Worm (Caenorhabditis elegans): ENCODE measurements around the gene M01H9.4.
A peak's percentile ranks its signal among the peaks of the same experiment; 100 is the strongest.

Gene M01H9.4

DNA sequence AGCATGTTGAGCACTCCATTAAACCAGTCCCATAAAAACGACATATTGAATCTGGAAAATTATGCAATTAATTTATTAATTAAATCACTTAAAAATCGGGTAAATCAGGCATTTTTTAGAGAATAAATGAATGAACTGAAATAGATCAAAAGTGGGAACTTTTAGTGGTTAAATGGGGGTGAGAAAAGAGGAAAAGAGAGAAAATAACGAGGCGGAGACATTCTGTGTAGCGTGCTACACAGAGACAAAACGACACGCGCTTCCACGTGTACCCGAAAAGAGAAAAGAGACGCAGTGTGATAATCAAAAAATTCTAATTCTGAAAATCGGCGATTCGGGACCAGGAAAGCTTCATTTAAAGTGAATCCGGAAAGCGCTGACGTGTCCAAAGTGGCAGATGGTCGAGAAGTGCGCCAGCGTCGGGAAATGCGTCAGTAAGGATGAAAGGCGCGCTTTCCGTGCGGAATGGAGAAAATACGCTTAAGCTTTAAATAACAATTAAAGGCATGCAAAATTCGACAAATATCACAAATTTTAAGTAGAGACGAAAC, 30.6 kb upstream of the M01H9.4 start, which contains the start of gene sar-1 (continued):
- TF ChIP-seq nhr-48 (tag; optimal IDR thresholded peaks at IDR 0.05) (peak; percentile 76), lin-29 (GFP tag; IDR thresholded peaks at IDR 0.05) (no peak), mep-1 (tag; optimal IDR thresholded peaks at IDR 0.05) (peak; percentile 83), pha-4 (GFP tag; IDR thresholded peaks at IDR 0.05) (0 out of 2 replicates have a peak, but pooled peaks have one; percentile 43), pha-4 (tag; optimal IDR thresholded peaks at IDR 0.05) (no peak), skn-1 (tag; optimal IDR thresholded peaks at IDR 0.05) (no peak), ceh-82 (tag; optimal IDR thresholded peaks at IDR 0.05) (no peak), aly-2 (tag; optimal IDR thresholded peaks at IDR 0.05) (no peak), Y75B8A.6 (GFP tag; IDR thresholded peaks at IDR 0.05) (no peak), egl-27 (tag; optimal IDR thresholded peaks at IDR 0.05) (no peak), daf-12 (tag; optimal IDR thresholded peaks at IDR 0.05) (no peak), Y105C5A.15 (GFP tag; IDR thresholded peaks at IDR 0.05) (no peak), lin-13 (GFP tag; optimal IDR thresholded peaks at IDR 0.05) (peak; percentile 83), ces-1 (GFP tag; optimal IDR thresholded peaks at IDR 0.05) (no peak), ctbp-1 (GFP tag; IDR thresholded peaks at IDR 0.05) (peak; percentile 45; the same call in 1 of the 2 replicates), aha-1 (tag) (peak; percentile 98), nhr-11 (tag; optimal IDR thresholded peaks at IDR 0.05) (peak; percentile 89), mxl-2 (GFP tag; conservative IDR thresholded peaks at IDR 0.05) (no peak), dmd-8 (GFP tag; IDR thresholded peaks at IDR 0.05) (no peak), ztf-7 (tag; optimal IDR thresholded peaks at IDR 0.05) (peak; percentile 66), tag-97 (GFP tag; IDR thresholded peaks at IDR 0.05) (no peak), ceh-44 (GFP tag; IDR thresholded peaks at IDR 0.05) (0 out of 2 replicates have a peak, but pooled peaks have one; percentile 42), nhr-25 (tag; optimal IDR thresholded peaks at IDR 0.05; ENCODE audit: borderline replicate concordance, insufficient read depth) (no peak), D1046.2 (GFP tag; IDR thresholded peaks at IDR 0.05) (no peak), dmd-6 (GFP tag; IDR thresholded peaks at IDR 0.05) (peak; percentile 73), T20F7.1 (GFP tag; optimal IDR thresholded peaks at IDR 0.05) (no peak), lim-7 (GFP tag; IDR thresholded peaks at IDR 0.05) (no peak), jun-1 (tag; optimal IDR thresholded peaks at IDR 0.05) (peak; percentile 46), madf-9 (GFP tag; conservative IDR thresholded peaks at IDR 0.05) (no peak), tra-1 (GFP tag; IDR thresholded peaks at IDR 0.05) (0 out of 2 replicates have a peak, but pooled peaks have one; percentile 63), daf-16 (GFP tag; optimal IDR thresholded peaks at IDR 0.05) (peak in 1 of 2 experiments; percentile 49), daf-16 (tag; optimal IDR thresholded peaks at IDR 0.05) (no peak), hlh-11 (tag; optimal IDR thresholded peaks at IDR 0.05) (peak; percentile 85), fos-1 (tag; optimal IDR thresholded peaks at IDR 0.05) (no peak), daf-8 (GFP tag; IDR thresholded peaks at IDR 0.05) (no peak), ceh-28 (tag; optimal IDR thresholded peaks at IDR 0.05) (no peak), F49E8.2 (tag; optimal IDR thresholded peaks at IDR 0.05; ENCODE audit: borderline replicate concordance) (peak; percentile 36), nhr-28 (tag; optimal IDR thresholded peaks at IDR 0.05) (peak; percentile 86), lin-15B (tag; optimal IDR thresholded peaks at IDR 0.05) (no peak), unc-62 (GFP tag; optimal IDR thresholded peaks at IDR 0.05 in 1 of 2) (no peak), unc-62 (tag; optimal IDR thresholded peaks at IDR 0.05) (no peak), pqm-1 (tag; optimal IDR thresholded peaks at IDR 0.05) (peak; percentile 34), Y48G9A.11 (GFP tag; IDR thresholded peaks at IDR 0.05) (no peak), zag-1 (tag; optimal IDR thresholded peaks at IDR 0.05) (no peak), nhr-42 (GFP tag; IDR thresholded peaks at IDR 0.05) (0 out of 2 replicates have a peak, but pooled peaks have one; percentile 59), mes-2 (tag; optimal IDR thresholded peaks at IDR 0.05; ENCODE audit: poor library complexity, severe bottlenecking) (peak; percentile 75), cey-2 (tag; optimal IDR thresholded peaks at IDR 0.05; ENCODE audit: borderline replicate concordance, insufficient read depth) (no peak), ceh-62 (tag; optimal IDR thresholded peaks at IDR 0.05) (no peak), unc-39 (tag; optimal IDR thresholded peaks at IDR 0.05) (no peak), ceh-32 (tag; optimal IDR thresholded peaks at IDR 0.05; ENCODE audit: poor library complexity) (no peak), dpl-1 (GFP tag; optimal IDR thresholded peaks at IDR 0.05) (peak; percentile 77), F10B5.3 (tag; optimal IDR thresholded peaks at IDR 0.05) (peak; percentile 67)
